Fruit fly (Drosophila melanogaster) ovary, adult (tissue): Measurements from ENCODE around the gene CG3868.

ENCODE experiments used
- CG17801 ChIP-seq: fragments of 200-800 bp; optimal IDR thresholded peaks from 2 replicates; lab custom pipeline; 2019; ENCODE audit warnings: missing biosample characterization, mild to moderate bottlenecking, missing genetic modification characterization, moderate library complexity; ENCODE audit not compliant: partially characterized antibody

CG3868 gene

DNA sequence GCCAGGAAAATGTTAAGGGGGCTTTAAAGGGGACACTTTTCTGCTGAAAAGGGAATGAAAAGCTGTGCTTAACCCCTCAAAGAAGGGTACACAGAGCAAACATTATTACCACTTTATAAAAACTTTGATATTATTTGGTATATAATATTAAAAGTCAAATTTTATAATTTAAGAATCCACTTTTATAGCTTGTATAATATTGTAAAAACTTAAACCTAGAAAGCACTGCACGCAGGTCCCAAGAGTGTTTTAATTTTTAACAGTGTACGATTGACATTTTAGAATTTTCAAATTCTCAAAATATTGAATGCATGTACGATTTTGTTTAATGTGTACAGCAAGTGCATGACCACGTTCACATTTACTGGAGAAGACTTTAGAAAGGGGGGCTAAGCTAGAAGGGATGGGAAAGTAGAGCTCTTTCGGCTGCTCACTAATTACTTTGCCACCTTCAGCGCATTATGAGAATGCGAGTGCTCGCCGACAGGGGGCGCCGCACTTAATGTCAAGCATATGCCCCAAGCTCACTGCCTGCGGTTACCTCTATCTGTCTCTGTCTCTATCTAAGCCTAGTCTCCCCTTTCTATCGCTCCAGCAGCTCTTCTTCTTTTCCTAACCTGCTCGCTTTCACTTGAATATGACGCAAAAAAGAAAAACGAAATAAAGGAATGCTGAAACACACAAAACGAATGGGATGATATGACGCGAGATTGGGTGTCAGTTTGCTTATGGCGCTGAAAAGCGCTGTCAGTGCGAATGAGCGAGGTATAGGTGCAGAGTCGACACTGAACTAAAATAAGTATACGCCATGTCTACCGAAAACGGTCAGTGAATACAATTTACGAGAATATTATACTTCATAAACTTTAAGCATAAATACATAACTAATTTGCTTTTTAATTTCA, 42.5 kb downstream of the CG3868 start:
- no peak for TF ChIP-seq CG17801 (GFP tag; lab: Kevin White, UChicago)

DNA sequence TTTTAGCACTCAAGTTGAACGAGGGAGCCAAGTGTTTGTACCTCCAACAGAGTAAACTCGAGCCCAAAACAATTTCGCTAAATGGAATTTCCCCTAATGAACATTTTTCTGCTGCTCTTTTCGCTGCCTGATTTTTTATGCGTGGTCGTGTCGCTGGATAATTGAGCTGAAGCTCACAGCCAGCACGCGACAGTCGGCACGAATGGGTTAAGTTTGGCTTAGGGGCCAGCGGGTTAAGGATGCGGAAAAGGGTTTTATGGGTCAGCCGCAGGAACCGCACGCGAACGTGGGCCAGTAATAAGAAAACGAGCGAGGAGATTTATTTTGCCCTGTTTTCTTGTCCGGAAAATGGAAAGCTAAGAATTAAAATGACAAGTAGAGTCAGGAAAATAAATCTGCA, 43.6 kb downstream of the CG3868 start:
- TF ChIP-seq CG17801 (GFP tag; lab: Kevin White, UChicago): no peak

DNA sequence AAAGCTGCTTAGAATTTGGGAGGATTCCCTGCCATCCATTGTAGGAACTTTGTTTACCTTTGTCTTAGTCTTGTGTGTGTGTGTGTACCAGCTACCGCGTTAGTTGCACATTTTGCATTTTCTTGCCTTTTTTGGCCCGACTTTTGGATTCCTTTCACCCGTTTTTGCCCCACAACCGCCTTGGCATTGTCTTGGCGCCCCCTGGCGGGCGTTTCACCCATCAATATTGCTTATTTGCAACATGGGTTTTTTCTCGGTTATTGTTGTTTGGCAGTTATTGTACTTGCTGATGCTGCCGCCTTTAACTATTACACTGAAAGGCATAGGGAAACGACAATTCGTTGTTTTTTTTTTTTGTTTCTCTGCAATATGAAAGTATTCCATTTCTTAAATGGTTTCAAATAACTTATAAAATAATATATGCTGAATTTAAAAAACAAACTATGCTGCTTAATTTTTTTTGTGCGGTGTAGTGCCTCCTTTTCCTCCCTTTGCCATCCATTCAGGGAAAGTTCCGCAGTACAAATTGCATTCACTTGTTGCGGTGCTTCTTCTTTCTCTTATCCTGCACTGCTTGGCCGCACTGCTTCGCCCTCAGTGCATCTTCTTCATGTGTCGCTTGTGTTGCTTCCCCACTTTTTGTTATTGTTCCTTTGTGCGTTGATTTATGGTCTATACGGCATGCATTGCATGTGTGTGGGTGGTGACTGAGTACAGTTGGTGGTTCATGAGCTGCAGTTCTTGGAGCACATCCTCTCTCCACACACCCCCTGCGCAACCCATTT, 45.8 kb downstream of the CG3868 start:
- no peak for TF ChIP-seq CG17801 (GFP tag; lab: Kevin White, UChicago)

DNA sequence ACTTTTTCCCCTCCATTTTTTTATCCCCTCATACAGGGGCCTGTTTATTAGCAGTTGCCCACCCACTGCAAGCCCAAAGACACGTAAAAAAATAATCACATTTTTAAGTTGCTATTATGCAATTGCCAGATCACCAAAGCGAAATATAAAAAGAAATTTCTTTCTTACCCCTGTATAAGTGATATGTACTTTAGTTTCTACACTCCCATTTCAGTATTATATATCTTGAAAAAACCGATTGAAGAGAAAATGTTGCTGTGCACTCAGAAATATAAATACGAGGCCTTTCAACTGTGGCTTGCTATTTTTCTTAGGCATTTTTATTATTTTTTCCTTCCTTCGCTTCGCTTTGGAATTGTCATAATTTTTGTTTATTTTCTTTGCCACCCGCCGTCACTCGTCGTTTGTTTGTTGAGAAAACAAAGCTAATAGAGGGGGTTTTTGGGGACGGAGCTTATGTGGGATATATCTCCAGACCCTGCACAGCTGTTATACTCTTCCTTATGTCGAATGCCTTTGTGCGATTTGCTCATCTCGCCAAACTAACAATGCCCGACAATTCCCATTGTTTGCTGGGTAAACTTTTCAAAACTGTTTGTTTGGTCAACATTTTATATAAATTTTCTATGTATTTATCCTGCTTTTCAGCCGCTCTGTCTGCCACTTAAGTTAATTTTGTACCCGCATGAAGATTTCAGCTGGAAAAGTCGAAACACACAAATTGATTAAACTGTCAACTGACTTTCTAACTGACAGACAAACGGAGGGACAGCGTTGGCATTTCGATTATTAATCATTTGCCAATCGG, 48.0 kb downstream of the CG3868 start:
- no peak for TF ChIP-seq CG17801 (GFP tag; lab: Kevin White, UChicago)

DNA sequence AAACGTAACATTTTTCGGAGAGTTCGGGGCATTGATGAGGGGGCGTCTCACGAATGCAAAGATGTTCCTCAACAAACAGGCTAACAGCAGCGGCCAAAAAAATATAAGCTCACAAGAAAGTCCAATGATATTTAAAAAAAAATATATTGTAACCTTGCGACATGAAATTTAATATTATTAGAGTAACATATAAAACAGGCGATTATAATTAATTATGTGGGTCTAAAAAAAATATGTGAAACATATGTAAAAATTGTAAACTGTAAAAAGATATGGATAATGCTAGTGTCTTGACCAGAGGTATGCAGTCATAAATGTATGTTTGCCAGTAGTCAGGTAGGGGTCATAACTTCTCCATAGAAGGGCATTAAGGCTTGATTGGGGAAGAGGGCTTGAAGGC, 49.4 kb downstream of the CG3868 start:
- no peak for TF ChIP-seq CG17801 (GFP tag; lab: Kevin White, UChicago)

DNA sequence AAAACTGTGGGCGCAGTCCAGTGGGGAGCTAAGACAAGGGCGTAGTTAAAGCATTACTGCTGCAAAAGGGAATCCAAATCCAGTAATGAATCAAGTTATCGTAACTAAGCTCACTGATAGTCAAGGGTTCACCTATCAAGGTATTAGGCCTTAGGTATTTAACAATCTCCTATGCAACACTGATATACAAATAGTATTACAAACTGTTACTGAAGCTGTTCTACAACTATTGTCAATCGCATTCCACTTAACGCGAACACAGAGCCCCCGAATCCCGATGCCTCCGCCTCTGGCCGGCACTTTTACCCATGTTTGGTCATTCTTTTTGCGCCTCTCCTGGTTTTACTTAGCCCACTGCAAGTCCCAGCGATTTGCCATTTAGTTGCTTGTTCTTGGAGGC, 51.7 kb downstream of the CG3868 start:
- no peak for TF ChIP-seq CG17801 (GFP tag; lab: Kevin White, UChicago)
